Worm (Caenorhabditis elegans): ENCODE data around the gene Y38H6C.4.

Gene Y38H6C.4

DNA sequence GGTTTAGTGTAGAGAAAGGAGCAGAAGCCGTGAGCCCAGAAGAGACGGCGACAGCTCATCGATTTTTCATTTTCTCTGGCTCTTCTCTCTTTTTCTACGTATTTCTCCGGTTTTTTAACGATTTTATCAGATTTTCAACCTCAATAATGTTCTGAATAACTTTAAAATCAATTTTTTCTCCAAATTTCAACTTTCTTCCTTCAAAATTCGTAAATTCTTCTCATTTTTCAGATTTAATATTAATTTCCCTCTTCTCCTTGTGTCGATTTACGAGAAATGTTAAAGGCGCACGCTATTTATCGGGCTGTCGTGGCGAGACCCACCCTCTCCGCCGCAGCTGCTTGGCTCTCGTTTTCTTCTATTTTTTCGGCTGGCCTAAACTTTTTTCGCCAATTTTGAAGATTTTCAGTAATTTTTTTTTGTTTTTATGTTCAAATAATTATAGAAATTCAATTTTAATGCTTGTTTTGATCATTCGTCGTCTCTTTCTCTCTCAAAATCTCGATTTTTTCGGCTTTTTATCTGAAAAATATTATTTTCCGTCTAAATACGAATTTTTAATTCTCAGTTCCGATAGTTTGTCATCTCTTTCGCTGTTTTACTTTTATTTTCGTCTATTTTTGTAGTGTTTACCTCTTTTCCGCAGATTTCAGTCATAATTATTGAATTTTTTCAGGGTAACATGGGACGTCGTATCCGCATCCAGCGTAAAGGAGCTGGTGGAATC lies 25.7 kb downstream of the Y38H6C.4 start, which contains the start of the genes calf-1 and rpl-2 (continued):
- no peak for TF ChIP-seq ceh-82 (tag; optimal IDR thresholded peaks at IDR 0.05)

DNA sequence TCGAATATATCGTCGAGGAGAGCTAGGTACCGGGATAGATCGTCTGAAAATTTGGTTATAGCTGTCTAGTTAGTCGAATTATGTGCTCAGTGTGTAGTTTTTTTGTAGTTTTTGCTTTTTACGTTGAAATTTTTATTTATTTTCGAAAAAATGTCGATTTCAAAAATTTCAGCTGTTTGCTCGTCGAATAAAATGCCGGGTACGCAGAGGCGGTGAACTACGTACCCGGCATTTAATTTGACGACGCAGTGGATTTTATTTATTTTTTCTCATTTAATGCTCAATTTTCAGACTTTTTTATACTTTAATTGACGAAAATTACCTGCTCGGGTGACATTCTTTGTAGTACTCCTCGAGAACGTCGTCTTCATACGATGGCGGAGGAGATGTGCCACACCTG lies 27.9 kb downstream of the Y38H6C.4 start:
- TF ChIP-seq fkh-2 (tag; optimal IDR thresholded peaks at IDR 0.05) (no peak), egl-27 (tag; optimal IDR thresholded peaks at IDR 0.05) (no peak), fkh-10 (GFP tag; optimal IDR thresholded peaks at IDR 0.05) (no peak), R02D3.7 (tag; optimal IDR thresholded peaks at IDR 0.05) (peak; percentile 20), ceh-82 (tag; optimal IDR thresholded peaks at IDR 0.05) (no peak), nhr-237 (tag; optimal IDR thresholded peaks at IDR 0.05) (no peak), hmg-11 (tag; optimal IDR thresholded peaks at IDR 0.05) (peak; percentile 41), nhr-77 (tag; optimal IDR thresholded peaks at IDR 0.05) (no peak), nhr-76 (tag; optimal IDR thresholded peaks at IDR 0.05) (no peak), ceh-9 (tag; optimal IDR thresholded peaks at IDR 0.05) (no peak), skn-1 (tag; optimal IDR thresholded peaks at IDR 0.05) (no peak), unc-39 (tag; optimal IDR thresholded peaks at IDR 0.05) (no peak), nhr-28 (tag; optimal IDR thresholded peaks at IDR 0.05) (no peak), daf-12 (tag; optimal IDR thresholded peaks at IDR 0.05) (no peak), egl-5 (tag; optimal IDR thresholded peaks at IDR 0.05) (no peak), ztf-11 (tag; optimal IDR thresholded peaks at IDR 0.05) (no peak), unc-62 (GFP tag; optimal IDR thresholded peaks at IDR 0.05) (no peak), zag-1 (tag; optimal IDR thresholded peaks at IDR 0.05) (no peak), lsy-12 (tag; optimal IDR thresholded peaks at IDR 0.05) (no peak), tbx-2 (tag; optimal IDR thresholded peaks at IDR 0.05) (no peak), fos-1 (tag; optimal IDR thresholded peaks at IDR 0.05) (no peak), nfya-1 (tag; optimal IDR thresholded peaks at IDR 0.05; ENCODE audit: insufficient read depth) (peak; percentile 46), lin-15B (tag; optimal IDR thresholded peaks at IDR 0.05) (peak; percentile 34), mdl-1 (tag; optimal IDR thresholded peaks at IDR 0.05) (no peak), nhr-11 (tag; optimal IDR thresholded peaks at IDR 0.05) (no peak), nhr-67 (tag; optimal IDR thresholded peaks at IDR 0.05) (no peak), pha-4 (tag; optimal IDR thresholded peaks at IDR 0.05) (peak; percentile 0), jun-1 (tag; optimal IDR thresholded peaks at IDR 0.05) (no peak), eor-1 (tag; optimal IDR thresholded peaks at IDR 0.05) (no peak), snpc-4 (tag; optimal IDR thresholded peaks at IDR 0.05) (no peak), pqm-1 (tag; optimal IDR thresholded peaks at IDR 0.05) (no peak), nhr-23 (tag; optimal IDR thresholded peaks at IDR 0.05) (peak; percentile 17), elt-3 (tag; optimal IDR thresholded peaks at IDR 0.05) (no peak), nhr-12 (tag; optimal IDR thresholded peaks at IDR 0.05) (no peak), ZK546.5 (tag; optimal IDR thresholded peaks at IDR 0.05) (no peak), ama-1 (optimal IDR thresholded peaks at IDR 0.05) (no peak), ceh-28 (tag; optimal IDR thresholded peaks at IDR 0.05) (no peak), elt-2 (tag; optimal IDR thresholded peaks at IDR 0.05) (no peak), ztf-4 (tag; optimal IDR thresholded peaks at IDR 0.05) (no peak), aly-2 (tag; optimal IDR thresholded peaks at IDR 0.05) (no peak), ceh-16 (tag; optimal IDR thresholded peaks at IDR 0.05) (no peak), mml-1 (tag; optimal IDR thresholded peaks at IDR 0.05) (no peak), nhr-25 (tag; optimal IDR thresholded peaks at IDR 0.05) (no peak), lin-39 (tag; optimal IDR thresholded peaks at IDR 0.05) (no peak), sea-2 (GFP tag; optimal IDR thresholded peaks at IDR 0.05) (no peak), nhr-43 (tag; optimal IDR thresholded peaks at IDR 0.05; ENCODE audit: poor library complexity, severe bottlenecking) (no peak), elt-1 (tag; optimal IDR thresholded peaks at IDR 0.05) (no peak)

Measured in whole organism, L3 larva.